Worm (Caenorhabditis elegans) whole organism, young adult: ENCODE data around the gene pdi-1.

Experiments used
- B0035.1 ChIP-seq: sonication (generic microtip); optimal IDR thresholded peaks from 2 replicates; lab custom pipeline; 2016; ENCODE audit warnings: missing genetic modification characterization, mild to moderate bottlenecking, missing compliant biosample characterization, missing genotype, missing genetic modification reagents
- B0261.1 ChIP-seq: sonication (generic microtip); optimal IDR thresholded peaks from 2 replicates; lab custom pipeline; 2016; ENCODE audit warnings: mild to moderate bottlenecking, missing genetic modification characterization, moderate library complexity, missing compliant biosample characterization
- B0336.3 ChIP-seq: fragments of 200-800 bp; sonication (Bioruptor generic); IDR thresholded peaks from 2 replicates; pipeline ENCODE4 v1.3.6; 2022; ENCODE audit warnings: missing genetic modification characterization, missing compliant biosample characterization
- F33H1.4 ChIP-seq: fragments of 200-800 bp; sonication (Bioruptor generic); IDR thresholded peaks from 2 replicates; pipeline ENCODE4 v1.3.6; 2022; ENCODE audit warnings: missing genetic modification reagents, missing genetic modification characterization, missing compliant biosample characterization
- F37B4.10 ChIP-seq: fragments of 200-800 bp; sonication (Bioruptor generic); IDR thresholded peaks from 2 replicates; pipeline ENCODE4 v1.3.6; 2022; ENCODE audit warnings: missing genetic modification characterization, missing compliant biosample characterization
- F39B2.1 ChIP-seq: fragments of 200-800 bp; sonication (Bioruptor generic); IDR thresholded peaks from 2 replicates; pipeline ENCODE4 v1.3.6; 2022; ENCODE audit warnings: missing genetic modification reagents, missing genetic modification characterization, missing compliant biosample characterization
- F52B5.7 ChIP-seq: sonication (generic microtip); optimal IDR thresholded peaks from 2 replicates; lab custom pipeline; 2016; ENCODE audit warnings: mild to moderate bottlenecking, missing genetic modification characterization, missing compliant biosample characterization
- F55B11.4 ChIP-seq: sonication (generic microtip); optimal IDR thresholded peaks from 2 replicates; lab custom pipeline; 2016; ENCODE audit warnings: missing compliant biosample characterization, missing genetic modification characterization, borderline replicate concordance; ENCODE audit not compliant: insufficient read depth
- T07F8.4 ChIP-seq: sonication (generic microtip); optimal IDR thresholded peaks from 2 replicates; lab custom pipeline; 2016; ENCODE audit warnings: mild to moderate bottlenecking, missing genetic modification characterization, moderate library complexity, missing compliant biosample characterization
- Y56A3A.18 ChIP-seq: fragments of 200-800 bp; sonication (Bioruptor generic); IDR thresholded peaks from 2 replicates; pipeline ENCODE4 v1.3.6; 2022; ENCODE audit warnings: missing genetic modification reagents, missing genetic modification characterization, missing compliant biosample characterization
- Y67H2A.10 ChIP-seq: fragments of 200-800 bp; sonication (Bioruptor generic); conservative IDR thresholded peaks from 2 replicates; pipeline ENCODE4 v1.3.6; 2022; ENCODE audit warnings: missing genetic modification reagents, missing genetic modification characterization, missing compliant biosample characterization
- ama-1 ChIP-seq, 3 experiments: fragments of 150-350 bp in 1 of 3; sonication (generic microtip) in 2 of 3; optimal IDR thresholded peaks; 2 replicates each; lab custom pipeline; 2014 to 2018; ENCODE audit warnings: missing biosample characterization in 2 of 3, missing genetic modification characterization in 2 of 3, missing genetic modification reagents in 2 of 3
- aptf-3 ChIP-seq: fragments of 200-800 bp; sonication (Bioruptor generic); IDR thresholded peaks from 2 replicates; pipeline ENCODE4 v1.3.6; 2022; ENCODE audit warnings: missing genetic modification characterization, missing compliant biosample characterization
- athp-1 ChIP-seq: sonication (generic microtip); optimal IDR thresholded peaks from 2 replicates; lab custom pipeline; 2017; ENCODE audit warnings: mild to moderate bottlenecking, missing genetic modification characterization, missing compliant biosample characterization
- attf-5 ChIP-seq: fragments of 200-800 bp; sonication (Bioruptor generic); optimal IDR thresholded peaks from 2 replicates; lab custom pipeline; 2018; ENCODE audit warnings: mild to moderate bottlenecking, missing genetic modification characterization, missing compliant biosample characterization
- cebp-1 ChIP-seq, 2 experiments: fragments of 200-800 bp in 1 of 2; sonication (Bioruptor generic) in 1 of 2; sonication (generic microtip) in 1 of 2; IDR thresholded peaks in 1 of 2; optimal IDR thresholded peaks in 1 of 2; 2 replicates each; pipeline versions ENCODE4 v1.3.6 to Lab custom; 2017 to 2022; ENCODE audit warnings: missing compliant biosample characterization in 2 of 2, missing genetic modification characterization in 2 of 2, mild to moderate bottlenecking in 1 of 2, missing genetic modification reagents in 1 of 2, moderate library complexity in 1 of 2
- ceh-27 ChIP-seq: fragments of 200-800 bp; sonication (Bioruptor generic); optimal IDR thresholded peaks from 2 replicates; lab custom pipeline; 2018; ENCODE audit warnings: mild to moderate bottlenecking, missing genetic modification characterization, moderate library complexity, missing compliant biosample characterization
- chd-7 ChIP-seq: sonication (generic microtip); optimal IDR thresholded peaks from 2 replicates; lab custom pipeline; 2016; ENCODE audit warnings: mild to moderate bottlenecking, missing genetic modification characterization, moderate library complexity, missing compliant biosample characterization
- dpl-1 ChIP-seq: fragments of 150-350 bp; optimal IDR thresholded peaks from 2 replicates; lab custom pipeline; 2014; ENCODE audit warnings: missing biosample characterization, missing genetic modification reagents, missing genetic modification characterization
- gei-17 ChIP-seq: fragments of 200-800 bp; sonication (Bioruptor generic); optimal IDR thresholded peaks from 2 replicates; lab custom pipeline; 2018; ENCODE audit warnings: mild to moderate bottlenecking, missing genetic modification characterization, missing compliant biosample characterization
- him-1 ChIP-seq: sonication (generic microtip); optimal IDR thresholded peaks from 2 replicates; lab custom pipeline; 2016; ENCODE audit warnings: missing genotype, missing genetic modification reagents, missing genetic modification characterization, missing compliant biosample characterization
- hmg-1.2 ChIP-seq: fragments of 200-800 bp; sonication (Bioruptor generic); IDR thresholded peaks from 2 replicates; pipeline ENCODE4 v1.3.6; 2022; ENCODE audit warnings: missing genetic modification reagents, missing genetic modification characterization, missing compliant biosample characterization
- hsf-1 ChIP-seq: fragments of 200-800 bp; sonication (Bioruptor generic); IDR thresholded peaks from 2 replicates; pipeline ENCODE4 v1.3.6; 2022; ENCODE audit warnings: missing genetic modification reagents, missing genetic modification characterization, missing compliant biosample characterization
- lag-1 ChIP-seq: fragments of 200-800 bp; sonication (Bioruptor generic); IDR thresholded peaks from 2 replicates; pipeline ENCODE4 v1.3.6; 2022; ENCODE audit warnings: missing genetic modification reagents, missing genetic modification characterization, missing compliant biosample characterization
- let-607 ChIP-seq, 2 experiments: fragments of 200-800 bp in 1 of 2; sonication (Bioruptor generic) in 1 of 2; sonication (generic microtip) in 1 of 2; optimal IDR thresholded peaks; 2 replicates each; lab custom pipeline; 2016 to 2018; ENCODE audit warnings: mild to moderate bottlenecking in 2 of 2, missing compliant biosample characterization in 2 of 2, missing genetic modification characterization in 2 of 2, moderate library complexity in 2 of 2, missing genotype in 1 of 2
- lin-35 ChIP-seq, 3 experiments: fragments of 150-350 bp in 2 of 3; sonication (generic microtip) in 1 of 3; optimal IDR thresholded peaks; 2 replicates each; lab custom pipeline; 2014 to 2018; ENCODE audit warnings: missing biosample characterization in 3 of 3, missing genetic modification characterization in 3 of 3, missing genetic modification reagents in 3 of 3
- lin-40 ChIP-seq: sonication (generic microtip); optimal IDR thresholded peaks from 2 replicates; lab custom pipeline; 2016; ENCODE audit warnings: missing genetic modification characterization, mild to moderate bottlenecking, missing compliant biosample characterization, missing genotype, missing genetic modification reagents
- lsl-1 ChIP-seq: fragments of 200-800 bp; sonication (Bioruptor generic); optimal IDR thresholded peaks from 2 replicates; lab custom pipeline; 2018; ENCODE audit warnings: mild to moderate bottlenecking, missing genetic modification characterization, moderate library complexity, missing compliant biosample characterization
- lsy-27 ChIP-seq: sonication (generic microtip); optimal IDR thresholded peaks from 2 replicates; lab custom pipeline; 2017; ENCODE audit warnings: missing genetic modification characterization, mild to moderate bottlenecking, missing compliant biosample characterization, antibody characterized with exemption, missing genotype, borderline replicate concordance; ENCODE audit not compliant: insufficient read depth
- madf-6 ChIP-seq: fragments of 200-800 bp; sonication (Bioruptor generic); IDR thresholded peaks from 2 replicates; pipeline ENCODE4 v1.3.6; 2022; ENCODE audit warnings: missing genetic modification reagents, missing genetic modification characterization, missing compliant biosample characterization
- madf-8 ChIP-seq: fragments of 200-800 bp; sonication (Bioruptor generic); conservative IDR thresholded peaks from 2 replicates; pipeline ENCODE4 v1.3.6; 2022; ENCODE audit warnings: missing genetic modification reagents, missing genetic modification characterization, missing compliant biosample characterization
- nfya-2 ChIP-seq: fragments of 200-800 bp; sonication (Bioruptor generic); IDR thresholded peaks from 2 replicates; pipeline ENCODE4 v1.3.6; 2022; ENCODE audit warnings: missing genetic modification reagents, missing genetic modification characterization, missing compliant biosample characterization
- nhr-120 ChIP-seq: fragments of 200-800 bp; sonication (Bioruptor generic); IDR thresholded peaks from 2 replicates; pipeline ENCODE4 v1.3.6; 2022; ENCODE audit warnings: missing genetic modification characterization, missing compliant biosample characterization
- nhr-80 ChIP-seq: sonication (generic microtip); optimal IDR thresholded peaks from 2 replicates; lab custom pipeline; 2016; ENCODE audit warnings: missing genetic modification characterization, missing compliant biosample characterization
- nhr-90 ChIP-seq: sonication (generic microtip); optimal IDR thresholded peaks from 2 replicates; lab custom pipeline; 2016; ENCODE audit warnings: missing genotype, mild to moderate bottlenecking, missing genetic modification characterization, missing compliant biosample characterization
- rpc-1 ChIP-seq, 2 experiments: fragments of 150-350 bp in 1 of 2; sonication (generic microtip) in 1 of 2; optimal IDR thresholded peaks; 2 replicates each; lab custom pipeline; 2014 to 2018; ENCODE audit warnings: missing biosample characterization in 1 of 2, missing genetic modification characterization in 1 of 2, missing genetic modification reagents in 1 of 2, missing genotype in 1 of 2
- snpc-3.4 ChIP-seq: sonication (generic microtip); optimal IDR thresholded peaks from 2 replicates; lab custom pipeline; 2017; ENCODE audit warnings: missing genetic modification characterization, mild to moderate bottlenecking, missing compliant biosample characterization, antibody characterized with exemption, moderate library complexity, missing genotype, missing genetic modification reagents
- snpc-4 ChIP-seq, 5 experiments: fragments of 150-350 bp in 1 of 5; sonication (generic microtip) in 4 of 5; optimal IDR thresholded peaks; 2 replicates each; lab custom pipeline; 2014 to 2018; ENCODE audit warnings: missing genetic modification characterization in 5 of 5, missing biosample characterization in 3 of 5, antibody characterized with exemption in 2 of 5, mild to moderate bottlenecking in 2 of 5, missing compliant biosample characterization in 2 of 5, missing genotype in 2 of 5, moderate library complexity in 2 of 5, missing genetic modification reagents in 1 of 5
- unc-130 ChIP-seq: sonication (generic microtip); optimal IDR thresholded peaks from 2 replicates; lab custom pipeline; 2016; ENCODE audit warnings: missing genetic modification reagents, missing genetic modification characterization, missing compliant biosample characterization
- ztf-6 ChIP-seq: fragments of 200-800 bp; sonication (Bioruptor generic); IDR thresholded peaks from 2 replicates; pipeline ENCODE4 v1.3.6; 2022; ENCODE audit warnings: missing genetic modification reagents, missing genetic modification characterization, missing compliant biosample characterization

The pdi-1 gene

DNA sequence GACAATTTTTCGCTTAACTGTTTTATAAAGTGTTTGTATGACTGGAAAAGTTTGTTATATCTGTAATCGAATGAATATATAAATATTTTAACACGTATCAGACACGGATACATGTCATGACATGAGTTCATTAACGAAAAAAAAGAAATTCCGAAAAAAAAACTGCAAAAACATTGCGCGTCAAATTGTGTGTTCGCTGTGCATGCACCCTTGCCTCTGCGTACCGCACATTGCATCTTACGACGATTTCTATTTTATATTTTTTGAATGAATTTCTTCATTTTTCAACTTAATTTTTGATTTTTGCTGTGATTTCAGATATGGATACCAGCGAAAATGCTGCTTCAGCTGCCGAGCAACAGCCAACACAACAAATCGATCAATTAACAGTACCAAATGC, 3.7 kb upstream of the pdi-1 start, which contains the start of gene wdr-5.1:
Gene wdr-5.1, plus strand, starts transcription at position 319 of the 400 bp plus-strand sequence.
- TF ChIP-seq snpc-3.4 (tag; lab: Kevin White, UChicago) = peak; percentile 26
- TF ChIP-seq let-607 (tag; optimal IDR thresholded peaks at IDR 0.05; lab: Kevin White, UChicago) = peak in 1 of 2 experiments; percentile 7
- peak; percentile 45 for TF ChIP-seq ama-1 (optimal IDR thresholded peaks at IDR 0.05; lab: Kevin White, UChicago)
- TF ChIP-seq ama-1 (GFP tag; optimal IDR thresholded peaks at IDR 0.05; lab: Kevin White, UChicago) = no peak
- TF ChIP-seq cebp-1 (GFP tag; IDR thresholded peaks at IDR 0.05; lab: Robert Waterston, UW) = no peak
- peak; percentile 50 for TF ChIP-seq cebp-1 (tag; optimal IDR thresholded peaks at IDR 0.05; lab: Kevin White, UChicago)
- TF ChIP-seq T07F8.4 = no peak
- TF ChIP-seq F33H1.4 (GFP tag; lab: Robert Waterston, UW) = peak; percentile 15; the same call in 1 of the 2 replicates
- TF ChIP-seq, all 124 proteins: peak for 5

DNA sequence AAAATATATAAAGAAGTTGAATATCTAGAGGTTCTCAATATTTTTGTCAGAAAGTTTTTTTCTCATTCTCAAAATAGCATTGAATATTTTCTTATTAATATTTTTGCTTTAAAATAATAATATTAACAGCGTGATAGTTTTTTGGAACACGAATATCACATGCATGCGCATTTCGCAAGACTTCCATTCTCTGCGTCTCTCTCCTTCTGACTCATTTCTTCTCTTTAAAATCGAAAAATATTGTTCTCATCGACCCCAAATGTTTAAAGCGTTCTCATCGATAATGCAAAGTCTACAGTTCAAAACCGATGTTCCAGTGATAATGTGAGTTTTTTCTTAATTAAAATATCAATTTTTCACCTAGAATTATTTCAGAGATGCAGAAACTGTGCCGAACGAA, 2.1 kb upstream of the pdi-1 start, which contains the start of gene C14B1.3:
Gene C14B1.3, plus strand, starts transcription at position 168 of the 400 bp plus-strand sequence.
- TF ChIP-seq hmg-1.2 (GFP tag; lab: Robert Waterston, UW) (peak; percentile 28; the same call in 1 of the 2 replicates), ztf-6 (GFP tag; lab: Robert Waterston, UW) (no peak), lin-40 (tag; lab: Kevin White, UChicago) (peak; percentile 12), lin-35 (GFP tag; optimal IDR thresholded peaks at IDR 0.05; lab: Kevin White, UChicago) (peak in 1 of 3 experiments; percentile 13), B0261.1 (tag; lab: Kevin White, UChicago) (no peak), let-607 (tag; optimal IDR thresholded peaks at IDR 0.05; lab: Kevin White, UChicago) (peak in 1 of 2 experiments; percentile 75), attf-5 (GFP tag; lab: Kevin White, UChicago) (peak; percentile 80), B0035.1 (tag; lab: Kevin White, UChicago) (no peak), snpc-4 (GFP tag; optimal IDR thresholded peaks at IDR 0.05; lab: Kevin White, UChicago) (no peak), snpc-4 (tag; optimal IDR thresholded peaks at IDR 0.05; lab: Kevin White, UChicago) (peak in 2 of 4 experiments; percentile 22 to 34), nhr-80 (peak; percentile 23), cebp-1 (GFP tag; IDR thresholded peaks at IDR 0.05; lab: Robert Waterston, UW) (peak; percentile 98), cebp-1 (tag; optimal IDR thresholded peaks at IDR 0.05; lab: Kevin White, UChicago) (peak; percentile 99), ama-1 (optimal IDR thresholded peaks at IDR 0.05; lab: Kevin White, UChicago) (peak; percentile 39), ama-1 (GFP tag; optimal IDR thresholded peaks at IDR 0.05; lab: Kevin White, UChicago) (no peak)

DNA sequence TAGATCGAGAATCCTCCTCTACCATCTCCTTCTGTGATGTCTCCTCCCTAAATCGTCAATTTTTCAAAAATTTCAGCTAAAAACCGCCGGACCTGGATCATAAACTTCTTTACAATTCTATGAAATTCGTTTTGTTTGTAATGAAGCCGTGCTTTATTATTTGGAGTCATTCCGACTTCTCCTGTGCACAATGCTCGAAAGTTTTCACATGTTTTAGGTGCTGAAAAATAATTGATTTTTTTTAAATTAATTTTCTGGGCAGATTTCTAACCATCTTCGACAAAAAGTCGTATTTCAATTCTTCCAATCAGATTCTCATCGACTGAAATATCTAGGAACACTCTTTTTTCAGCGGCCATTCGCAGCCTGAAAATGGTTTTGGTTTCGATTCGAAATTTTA, 2.0 kb downstream of the pdi-1 start, which contains the start of gene cyn-9:
Gene cyn-9, minus strand, starts transcription at position 366 of the 400 bp plus-strand sequence.
- no peak for TF ChIP-seq unc-130
- TF ChIP-seq Y56A3A.18 (GFP tag; lab: Robert Waterston, UW) = no peak
- no peak for TF ChIP-seq lsy-27
- no peak for TF ChIP-seq snpc-4 (GFP tag; optimal IDR thresholded peaks at IDR 0.05; lab: Kevin White, UChicago)
- no peak for TF ChIP-seq snpc-4 (tag; optimal IDR thresholded peaks at IDR 0.05; lab: Kevin White, UChicago)
- no peak for TF ChIP-seq aptf-3 (GFP tag; lab: Robert Waterston, UW)
- TF ChIP-seq nhr-120 (GFP tag; lab: Robert Waterston, UW) = no peak
- no peak for TF ChIP-seq madf-8 (GFP tag; lab: Robert Waterston, UW)
- no peak for TF ChIP-seq nfya-2 (GFP tag; lab: Robert Waterston, UW)
- peak; percentile 33 for TF ChIP-seq athp-1 (tag; lab: Kevin White, UChicago)
- TF ChIP-seq F55B11.4 = no peak
- no peak for TF ChIP-seq F37B4.10 (GFP tag; lab: Robert Waterston, UW)
- TF ChIP-seq him-1 = no peak
- TF ChIP-seq F39B2.1 = 0 out of 2 replicates have a peak, but pooled peaks have one; percentile 21
- TF ChIP-seq ztf-6 (GFP tag; lab: Robert Waterston, UW) = no peak
- TF ChIP-seq hsf-1 = 0 out of 2 replicates have a peak, but pooled peaks have one; percentile 20
- no peak for TF ChIP-seq dpl-1
- no peak for TF ChIP-seq F52B5.7 (tag; lab: Kevin White, UChicago)
- TF ChIP-seq gei-17 (GFP tag; lab: Kevin White, UChicago) = no peak
- TF ChIP-seq lsl-1 (GFP tag; lab: Kevin White, UChicago) = no peak
- TF ChIP-seq nhr-90 (tag; lab: Kevin White, UChicago) = no peak
- TF ChIP-seq Y67H2A.10 = no peak
- TF ChIP-seq rpc-1 (optimal IDR thresholded peaks at IDR 0.05; lab: Kevin White, UChicago) = no peak
- no peak for TF ChIP-seq rpc-1 (tag; optimal IDR thresholded peaks at IDR 0.05; lab: Kevin White, UChicago)
- no peak for TF ChIP-seq lag-1 (GFP tag; lab: Robert Waterston, UW)
- TF ChIP-seq B0336.3 (GFP tag; lab: Robert Waterston, UW) = no peak; the same call in 1 of the 2 replicates
- TF ChIP-seq chd-7 (tag; lab: Kevin White, UChicago) = no peak
- no peak for TF ChIP-seq madf-6 (GFP tag; lab: Robert Waterston, UW)
- no peak for TF ChIP-seq ceh-27 (GFP tag; lab: Kevin White, UChicago)
- TF ChIP-seq let-607 (tag; optimal IDR thresholded peaks at IDR 0.05; lab: Kevin White, UChicago) = no peak
